Fruit fly (Drosophila melanogaster): ENCODE measurements around the gene CG34025.

CG34025 gene

DNA sequence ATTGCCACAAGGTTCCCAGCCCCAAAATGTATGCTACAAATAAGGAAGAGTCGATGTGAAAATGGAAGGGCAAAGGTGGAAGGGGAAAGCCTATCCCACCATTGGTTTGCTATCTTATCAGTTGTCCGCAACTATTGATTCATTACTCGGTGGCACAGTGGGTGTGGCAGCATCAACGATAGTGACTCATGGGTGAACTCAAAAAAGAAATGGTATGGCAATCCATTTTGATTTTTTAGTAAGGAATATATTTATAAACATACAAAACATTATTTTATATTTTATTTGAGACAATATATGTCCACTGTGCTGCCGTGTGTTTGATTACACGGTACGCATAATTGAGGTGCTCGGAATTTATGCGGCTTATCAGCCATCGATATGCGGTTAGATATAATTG is 37.8 kb downstream of the CG34025 start:
- TF ChIP-seq Snoo (tag; optimal IDR thresholded peaks at IDR 0.05) (no peak), CG8159 (tag; optimal IDR thresholded peaks at IDR 0.05) (no peak), rn (GFP tag; IDR thresholded peaks at IDR 0.05) (no peak), D1 (tag; optimal IDR thresholded peaks at IDR 0.05) (no peak), CG32121 (GFP tag; IDR thresholded peaks at IDR 0.05) (no peak), EcR (GFP tag; optimal IDR thresholded peaks at IDR 0.05) (no peak), CG14655 (GFP tag; optimal IDR thresholded peaks at IDR 0.05) (no peak), CG4496 (GFP tag; IDR thresholded peaks at IDR 0.05) (no peak)

dm6 chr3L:2918628-2919027 is 42.2 kb downstream of the CG34025 start:
- no peak for TF ChIP-seq CG32121 (GFP tag; IDR thresholded peaks at IDR 0.05)

DNA sequence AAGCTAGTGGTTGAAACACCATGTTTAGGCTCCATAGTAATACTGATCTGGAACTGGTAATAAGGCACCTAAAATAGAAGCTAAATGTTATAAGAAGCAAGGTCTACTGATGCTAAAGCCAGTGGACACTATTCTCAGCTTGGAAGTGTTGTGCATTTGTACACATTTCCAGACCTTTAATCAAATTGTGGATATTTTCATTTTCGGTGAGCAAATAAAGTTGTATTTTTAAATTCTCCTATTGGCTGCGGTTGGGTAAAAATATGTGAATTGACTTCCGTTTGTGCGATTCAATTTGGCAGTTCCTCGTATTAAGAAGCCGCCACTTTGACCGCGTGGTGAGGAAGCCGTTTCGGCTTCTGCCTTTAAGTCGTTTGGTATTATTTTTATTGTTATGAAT is 44.3 kb downstream of the CG34025 start, which contains the start of gene CG9970:
CG9970 (minus strand) TSS at position 101 of the 400 bp plus-strand sequence.
- TF ChIP-seq CG9948 (tag; optimal IDR thresholded peaks at IDR 0.05) (no peak), CG32121 (GFP tag; IDR thresholded peaks at IDR 0.05) (no peak), fd96Ca (GFP tag; IDR thresholded peaks at IDR 0.05) (no peak), EcR (GFP tag; optimal IDR thresholded peaks at IDR 0.05) (no peak), Ets98B (GFP tag; IDR thresholded peaks at IDR 0.05) (no peak), Pif1A (GFP tag; optimal IDR thresholded peaks at IDR 0.05) (no peak), CG13204 (GFP tag; optimal IDR thresholded peaks at IDR 0.05) (no peak), Snoo (tag; optimal IDR thresholded peaks at IDR 0.05) (no peak)

DNA sequence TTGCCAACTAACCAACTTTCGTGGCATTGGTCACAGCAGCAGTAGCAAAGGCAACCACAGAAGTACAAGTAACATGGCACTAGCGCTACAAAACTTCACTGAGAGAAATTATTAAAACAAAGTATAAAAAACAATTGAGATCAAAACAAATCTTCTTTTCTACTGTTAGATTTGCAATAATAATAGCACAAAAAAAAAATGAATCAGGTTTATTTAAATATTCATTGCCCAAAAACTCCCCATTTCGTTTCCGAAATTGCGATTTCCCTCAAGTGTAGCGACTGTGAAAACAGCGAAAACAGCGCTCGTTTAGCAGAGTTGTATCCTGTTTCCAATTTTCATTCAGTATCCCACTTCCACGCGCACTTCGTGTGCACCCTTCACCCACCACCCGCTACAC is 47.6 kb downstream of the CG34025 start:
- no peak for TF ChIP-seq CG15710 (tag; optimal IDR thresholded peaks at IDR 0.05)
- TF ChIP-seq D1 (tag; optimal IDR thresholded peaks at IDR 0.05) = no peak
- TF ChIP-seq CG10348 (GFP tag; IDR thresholded peaks at IDR 0.05) = no peak
- no peak for TF ChIP-seq CG32121 (GFP tag; IDR thresholded peaks at IDR 0.05)
- no peak for TF ChIP-seq CG17806 (tag; optimal IDR thresholded peaks at IDR 0.05)
- no peak for TF ChIP-seq CG4496 (GFP tag; IDR thresholded peaks at IDR 0.05)
- TF ChIP-seq CG12605 (GFP tag; IDR thresholded peaks at IDR 0.05) = no peak
- TF ChIP-seq Pif1A (GFP tag; optimal IDR thresholded peaks at IDR 0.05) = no peak

Measured in whole organism, pupa.